Worm (Caenorhabditis elegans): ENCODE measurements around the gene col-115.

ce11 chrIV:7940919-7941318, 47.6 kb upstream of the col-115 start, which contains the start of gene exc-9:
- no peak for TF ChIP-seq egl-27 (tag; optimal IDR thresholded peaks at IDR 0.05)
- TF ChIP-seq lin-11 (tag; optimal IDR thresholded peaks at IDR 0.05), result no peak
- no peak for TF ChIP-seq snpc-4 (tag; optimal IDR thresholded peaks at IDR 0.05)
- no peak for TF ChIP-seq skn-1 (tag; optimal IDR thresholded peaks at IDR 0.05)
- TF ChIP-seq fos-1 (tag; optimal IDR thresholded peaks at IDR 0.05), result no peak
- no peak for TF ChIP-seq unc-39 (tag; optimal IDR thresholded peaks at IDR 0.05)
- TF ChIP-seq ztf-1 (GFP tag; conservative IDR thresholded peaks at IDR 0.05), result no peak
- no peak for TF ChIP-seq ceh-82 (tag; optimal IDR thresholded peaks at IDR 0.05)
- TF ChIP-seq nhr-237 (tag; optimal IDR thresholded peaks at IDR 0.05), result no peak
- no peak for TF ChIP-seq nhr-12 (tag; optimal IDR thresholded peaks at IDR 0.05)
- TF ChIP-seq R02D3.7 (tag; optimal IDR thresholded peaks at IDR 0.05), result no peak

Measured in whole organism, L2 larva.